Fruit fly (Drosophila melanogaster) whole organism, embryonic: ENCODE results near the gene Rbf.
A peak's percentile ranks its signal among the peaks of the same experiment; 100 is the strongest.

ENCODE experiments used
- ATbp ChIP-seq: fragments of 200-800 bp; sonication (Bioruptor generic); optimal IDR thresholded peaks from 2 replicates; lab custom pipeline; 2017; ENCODE audit warnings: missing biosample characterization, mild to moderate bottlenecking, missing genetic modification characterization, missing genetic modification reagents
- Bdp1 ChIP-seq: fragments of 200-800 bp; sonication (Bioruptor generic); optimal IDR thresholded peaks from 3 replicates; lab custom pipeline; 2016; ENCODE audit warnings: missing biosample characterization, missing genetic modification characterization
- Bgb ChIP-seq: fragments of 200-800 bp; sonication (Bioruptor generic); IDR thresholded peaks from 2 replicates; pipeline ENCODE4 v1.3.6; 2022; ENCODE audit warnings: missing biosample characterization, missing genetic modification characterization; ENCODE audit not compliant: partially characterized antibody
- BtbVII ChIP-seq: fragments of 200-800 bp; sonication (Bioruptor generic); optimal IDR thresholded peaks from 3 replicates; lab custom pipeline; 2017; ENCODE audit warnings: missing biosample characterization, mild to moderate bottlenecking, missing genetic modification characterization
- CG10366 ChIP-seq: fragments of 200-800 bp; sonication (Bioruptor generic); IDR thresholded peaks from 2 replicates; pipeline ENCODE4 v1.3.6; 2022; ENCODE audit warnings: missing biosample characterization, missing genetic modification characterization
- CG12071 ChIP-seq: fragments of 200-800 bp; sonication (Bioruptor generic); optimal IDR thresholded peaks from 3 replicates; lab custom pipeline; 2018; ENCODE audit warnings: missing biosample characterization, mild to moderate bottlenecking, missing genetic modification characterization
- CG12155 ChIP-seq: fragments of 200-800 bp; sonication (Bioruptor generic); optimal IDR thresholded peaks from 3 replicates; lab custom pipeline; 2016; ENCODE audit warnings: missing biosample characterization, missing genetic modification characterization
- CG12299 ChIP-seq: fragments of 200-800 bp; sonication (Bioruptor generic); optimal IDR thresholded peaks from 2 replicates; lab custom pipeline; 2018; ENCODE audit warnings: missing biosample characterization, mild to moderate bottlenecking, missing genetic modification characterization
- CG13624 ChIP-seq: fragments of 200-800 bp; sonication (Bioruptor generic); optimal IDR thresholded peaks from 2 replicates; lab custom pipeline; 2016; ENCODE audit warnings: missing biosample characterization, missing genetic modification characterization
- CG15601 ChIP-seq: fragments of 200-800 bp; sonication (Bioruptor generic); optimal IDR thresholded peaks from 3 replicates; lab custom pipeline; 2019; ENCODE audit warnings: missing biosample characterization, mild to moderate bottlenecking, missing genetic modification characterization, moderate library complexity
- CG1603 ChIP-seq: fragments of 200-800 bp; sonication (Bioruptor generic); optimal IDR thresholded peaks from 2 replicates; lab custom pipeline; 2019; ENCODE audit warnings: missing biosample characterization, mild to moderate bottlenecking, missing genetic modification characterization, moderate library complexity
- CG16863 ChIP-seq: fragments of 200-800 bp; sonication (Bioruptor generic); optimal IDR thresholded peaks from 3 replicates; lab custom pipeline; 2016; ENCODE audit warnings: missing biosample characterization, missing genetic modification characterization
- CG17328 ChIP-seq: fragments of 200-800 bp; sonication (Bioruptor generic); IDR thresholded peaks from 2 replicates; pipeline ENCODE4 v1.3.6; 2022; ENCODE audit warnings: missing biosample characterization, missing genetic modification characterization
- CG2120 ChIP-seq: fragments of 200-800 bp; sonication (Bioruptor generic); optimal IDR thresholded peaks from 3 replicates; lab custom pipeline; 2016; ENCODE audit warnings: missing biosample characterization, missing genetic modification characterization
- CG3281 ChIP-seq: fragments of 200-800 bp; sonication (Bioruptor generic); optimal IDR thresholded peaks from 3 replicates; lab custom pipeline; 2017; ENCODE audit warnings: missing biosample characterization, mild to moderate bottlenecking, missing genetic modification characterization
- CG6689 ChIP-seq: fragments of 200-800 bp; sonication (Bioruptor generic); IDR thresholded peaks from 2 replicates; pipeline ENCODE4 v1.3.6; 2022; ENCODE audit warnings: missing biosample characterization, missing genetic modification characterization
- CG7987 ChIP-seq: fragments of 200-800 bp; sonication (Bioruptor generic); optimal IDR thresholded peaks from 2 replicates; lab custom pipeline; 2018; ENCODE audit warnings: missing biosample characterization, mild to moderate bottlenecking, missing genetic modification characterization, moderate library complexity
- CG8290 ChIP-seq, 3 experiments: fragments of 200-800 bp; sonication (Bioruptor generic); optimal IDR thresholded peaks; 2 replicates each; lab custom pipeline; 2016 to 2019; ENCODE audit warnings: missing biosample characterization in 3 of 3, missing genetic modification characterization in 3 of 3, mild to moderate bottlenecking in 2 of 3, moderate library complexity in 1 of 3
- CG8944 ChIP-seq: fragments of 200-800 bp; sonication (Bioruptor generic); optimal IDR thresholded peaks from 3 replicates; lab custom pipeline; 2016; ENCODE audit warnings: missing biosample characterization, missing genetic modification characterization
- CG9609 ChIP-seq: fragments of 200-800 bp; sonication (Bioruptor generic); optimal IDR thresholded peaks from 3 replicates; lab custom pipeline; 2016; ENCODE audit warnings: missing biosample characterization, missing genetic modification characterization
- CG9817 ChIP-seq: fragments of 200-800 bp; sonication (Bioruptor generic); optimal IDR thresholded peaks from 2 replicates; lab custom pipeline; 2018; ENCODE audit warnings: missing biosample characterization, mild to moderate bottlenecking, missing genetic modification characterization, moderate library complexity
- CkIIα-i1 ChIP-seq: fragments of 200-800 bp; sonication (Bioruptor generic); IDR thresholded peaks from 2 replicates; pipeline ENCODE4 v1.3.6; 2022; ENCODE audit warnings: missing biosample characterization, missing genetic modification characterization
- D ChIP-seq, 2 experiments: fragments of 200-800 bp in 1 of 2; fragments of >200 bp in 1 of 2; sonication (Bioruptor generic) in 1 of 2; optimal IDR thresholded peaks; 2 replicates in 1 of 2; 3 replicates in 1 of 2; lab custom pipeline; 2017; ENCODE audit warnings: mild to moderate bottlenecking in 1 of 2, missing biosample characterization in 1 of 2, missing genetic modification characterization in 1 of 2, missing genetic modification reagents in 1 of 2
- Dip3 ChIP-seq: fragments of 200-800 bp; sonication (Bioruptor generic); optimal IDR thresholded peaks from 3 replicates; lab custom pipeline; 2016; ENCODE audit warnings: missing biosample characterization, missing genetic modification characterization
- Ets65A ChIP-seq: fragments of 200-800 bp; sonication (Bioruptor generic); peaks from one replicate; lab custom pipeline; 2016; ENCODE audit warnings: missing biosample characterization, missing genetic modification characterization
- Lim3 ChIP-seq: fragments of 200-800 bp; sonication (Bioruptor generic); IDR thresholded peaks from 2 replicates; pipeline ENCODE4 v1.3.6; 2022; ENCODE audit warnings: missing biosample characterization, missing genetic modification characterization
- NC2β ChIP-seq: fragments of 200-800 bp; sonication (Bioruptor generic); optimal IDR thresholded peaks from 2 replicates; lab custom pipeline; 2016; ENCODE audit warnings: missing biosample characterization, missing genetic modification characterization
- Nf-YA ChIP-seq: fragments of 200-800 bp; sonication (Bioruptor generic); IDR thresholded peaks from 2 replicates; pipeline ENCODE4 v1.3.6; 2022; ENCODE audit warnings: missing biosample characterization, missing genetic modification characterization
- ara ChIP-seq: fragments of 200-800 bp; sonication (Bioruptor generic); IDR thresholded peaks from 2 replicates; pipeline ENCODE4 v1.3.6; 2022; ENCODE audit warnings: missing biosample characterization, missing genetic modification characterization
- az2 ChIP-seq: fragments of 200-800 bp; sonication (Bioruptor generic); optimal IDR thresholded peaks from 3 replicates; lab custom pipeline; 2016; ENCODE audit warnings: missing biosample characterization, missing genetic modification characterization
- chm ChIP-seq: fragments of 200-800 bp; sonication (Bioruptor generic); IDR thresholded peaks from 2 replicates; pipeline ENCODE4 v1.3.6; 2022; ENCODE audit warnings: missing biosample characterization, missing genetic modification characterization
- crol ChIP-seq: fragments of 200-800 bp; sonication (Bioruptor generic); IDR thresholded peaks from 2 replicates; pipeline ENCODE4 v1.3.6; 2022; ENCODE audit warnings: missing biosample characterization, missing genetic modification characterization
- danr ChIP-seq: fragments of 200-800 bp; sonication (Bioruptor generic); IDR thresholded peaks from 2 replicates; pipeline ENCODE4 v1.3.6; 2022; ENCODE audit warnings: missing biosample characterization, missing genetic modification characterization
- ewg ChIP-seq: fragments of 200-800 bp; sonication (Bioruptor generic); optimal IDR thresholded peaks from 3 replicates; lab custom pipeline; 2017; ENCODE audit warnings: mild to moderate bottlenecking, missing biosample characterization, missing genetic modification reagents, missing genetic modification characterization
- exex ChIP-seq: fragments of 200-800 bp; sonication (Bioruptor generic); optimal IDR thresholded peaks from 4 replicates; lab custom pipeline; 2018; ENCODE audit warnings: missing biosample characterization, mild to moderate bottlenecking, missing genetic modification characterization, moderate library complexity
- mirr ChIP-seq: fragments of 200-800 bp; sonication (Bioruptor generic); optimal IDR thresholded peaks from 3 replicates; lab custom pipeline; 2018; ENCODE audit warnings: missing biosample characterization, mild to moderate bottlenecking, missing genetic modification characterization
- nerfin-1 ChIP-seq: fragments of 200-800 bp; sonication (Bioruptor generic); optimal IDR thresholded peaks from 3 replicates; lab custom pipeline; 2019; ENCODE audit warnings: missing biosample characterization, mild to moderate bottlenecking, missing genetic modification characterization, moderate library complexity
- nom ChIP-seq: fragments of 200-800 bp; sonication (Bioruptor generic); optimal IDR thresholded peaks from 2 replicates; lab custom pipeline; 2017; ENCODE audit warnings: missing biosample characterization, missing genetic modification characterization, mild to moderate bottlenecking, moderate library complexity, missing genetic modification reagents
- onecut ChIP-seq: fragments of 200-800 bp; sonication (Bioruptor generic); IDR thresholded peaks from 2 replicates; pipeline ENCODE4 v1.3.6; 2022; ENCODE audit warnings: missing biosample characterization, missing genetic modification characterization
- pros ChIP-seq: fragments of 200-800 bp; sonication (Bioruptor generic); optimal IDR thresholded peaks from 3 replicates; lab custom pipeline; 2019; ENCODE audit warnings: missing biosample characterization, mild to moderate bottlenecking, missing genetic modification characterization, moderate library complexity
- sens ChIP-seq: fragments of 200-800 bp; sonication (Bioruptor generic); peaks from one replicate; lab custom pipeline; 2016; ENCODE audit warnings: missing biosample characterization, missing genetic modification characterization
- slou ChIP-seq: fragments of 200-800 bp; sonication (Bioruptor generic); optimal IDR thresholded peaks from 3 replicates; lab custom pipeline; 2016; ENCODE audit warnings: missing biosample characterization, missing genetic modification characterization
- ssp ChIP-seq: fragments of 200-800 bp; sonication (Bioruptor generic); IDR thresholded peaks from 2 replicates; pipeline ENCODE4 v1.3.6; 2022; ENCODE audit warnings: missing biosample characterization, missing genetic modification characterization
- tup ChIP-seq: fragments of 200-800 bp; sonication (Bioruptor generic); optimal IDR thresholded peaks from 2 replicates; lab custom pipeline; 2016; ENCODE audit warnings: missing biosample characterization, mild to moderate bottlenecking, missing genetic modification characterization, moderate library complexity
- unc-4 ChIP-seq: fragments of 200-800 bp; sonication (Bioruptor generic); IDR thresholded peaks from 2 replicates; pipeline ENCODE4 v1.3.6; 2022; ENCODE audit warnings: missing biosample characterization, missing genetic modification characterization; ENCODE audit not compliant: partially characterized antibody
- vvl ChIP-seq: fragments of 200-800 bp; sonication (Bioruptor generic); IDR thresholded peaks from 2 replicates; pipeline ENCODE4 v1.3.6; 2022; ENCODE audit warnings: missing biosample characterization, missing genetic modification characterization
- wdn ChIP-seq: fragments of 200-800 bp; sonication (Bioruptor generic); IDR thresholded peaks from 2 replicates; pipeline ENCODE4 v1.3.6; 2022; ENCODE audit warnings: missing biosample characterization, missing genetic modification characterization
- wek ChIP-seq: fragments of 200-800 bp; sonication (Bioruptor generic); optimal IDR thresholded peaks from 3 replicates; lab custom pipeline; 2018; ENCODE audit warnings: missing biosample characterization, mild to moderate bottlenecking, missing genetic modification characterization, moderate library complexity
- z ChIP-seq: fragments of 200-800 bp; sonication (Bioruptor generic); IDR thresholded peaks from 3 replicates; pipeline ENCODE4 v1.3.6; 2022; ENCODE audit warnings: missing biosample characterization, missing genetic modification characterization

Gene Rbf

DNA sequence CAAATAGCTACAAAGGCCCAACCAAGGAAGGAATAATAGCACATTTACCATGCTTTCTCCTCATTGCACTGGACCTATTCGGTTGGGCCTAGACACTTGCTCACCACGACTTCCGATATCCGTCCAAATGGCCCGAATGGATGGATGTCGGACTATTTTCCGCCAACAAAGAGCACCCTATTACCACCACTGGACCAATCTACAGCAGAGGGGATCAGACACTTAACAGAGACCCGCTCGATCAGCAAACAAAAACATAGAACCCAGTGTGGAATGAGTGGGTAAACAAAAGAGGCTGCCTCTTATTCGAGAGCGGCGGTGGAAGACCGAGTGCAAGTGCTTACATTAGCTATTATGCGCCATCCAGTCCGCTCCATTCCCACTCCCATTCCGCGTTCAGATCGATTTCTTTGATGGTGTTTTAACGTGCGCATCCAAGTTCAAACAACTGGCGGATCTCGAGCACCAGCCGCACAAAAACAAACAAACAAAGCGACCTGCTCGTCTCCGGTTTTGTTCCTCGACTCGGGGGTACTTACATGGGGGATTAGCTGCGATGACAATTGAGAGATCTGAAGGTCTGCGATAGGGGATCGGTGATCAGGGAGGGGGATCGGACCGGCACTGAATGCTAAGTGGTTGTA lies 32.7 kb downstream of the Rbf start (continued):
- TF ChIP-seq CG9817 (no peak), ssp (no peak), CG8944 (no peak), ewg (GFP tag; lab: Kevin White, UChicago) (no peak), Lim3 (GFP tag; lab: Robert Waterston, UW) (no peak), Bgb (GFP tag; lab: Robert Waterston, UW) (no peak), unc-4 (GFP tag; lab: Robert Waterston, UW) (no peak), BtbVII (no peak), CG6689 (GFP tag; lab: Robert Waterston, UW) (no peak), chm (GFP tag; lab: Robert Waterston, UW) (no peak), CG15601 (tag; lab: Kevin White, UChicago) (peak; percentile 3), vvl (0 out of 2 replicates have a peak, but pooled peaks have one; percentile 16), Ets65A (no peak), CG8290 (GFP tag; optimal IDR thresholded peaks at IDR 0.05; lab: Kevin White, UChicago) (no peak), CG8290 (tag; optimal IDR thresholded peaks at IDR 0.05; lab: Kevin White, UChicago) (peak in 1 of 2 experiments; percentile 30), pros (GFP tag; lab: Kevin White, UChicago) (peak; percentile 33), nerfin-1 (tag; lab: Kevin White, UChicago) (no peak)

DNA sequence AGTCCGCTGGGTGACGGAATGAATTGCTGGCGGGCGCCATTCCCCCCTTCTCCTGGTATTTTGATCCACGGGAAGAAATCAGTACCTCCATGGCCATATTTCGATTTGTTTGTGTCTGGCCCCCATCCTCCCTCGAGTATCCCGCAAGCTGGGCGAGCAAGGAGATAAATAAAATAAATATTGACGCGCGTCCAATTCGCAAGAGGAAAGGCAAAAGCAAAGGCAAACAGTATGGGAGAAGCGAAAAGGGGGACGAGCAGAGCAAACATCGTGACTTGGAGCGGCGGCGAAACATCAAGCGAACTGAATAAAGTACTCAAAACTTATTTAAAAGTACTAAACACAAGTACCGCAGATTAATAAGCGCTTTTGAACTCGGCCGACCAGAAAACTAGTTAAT lies 33.4 kb downstream of the Rbf start:
- TF ChIP-seq CG13624, result no peak
- TF ChIP-seq CG2120, result peak; percentile 5
- no peak for TF ChIP-seq CG17328 (GFP tag; lab: Robert Waterston, UW)
- TF ChIP-seq CG12071, result peak; percentile 11
- TF ChIP-seq wdn (GFP tag; lab: Robert Waterston, UW), result no peak
- TF ChIP-seq CG16863, result no peak
- no peak for TF ChIP-seq Dip3
- no peak for TF ChIP-seq CG8290 (GFP tag; optimal IDR thresholded peaks at IDR 0.05; lab: Kevin White, UChicago)
- TF ChIP-seq CG8290 (tag; optimal IDR thresholded peaks at IDR 0.05; lab: Kevin White, UChicago), result peak in 1 of 2 experiments; percentile 10
- no peak for TF ChIP-seq ara (GFP tag; lab: Robert Waterston, UW)
- peak; percentile 17 for TF ChIP-seq CG1603 (tag; lab: Kevin White, UChicago)
- no peak for TF ChIP-seq Bdp1 (GFP tag; lab: Kevin White, UChicago)
- TF ChIP-seq tup, result no peak
- peak; percentile 64 for TF ChIP-seq ATbp (GFP tag; lab: Kevin White, UChicago)
- TF ChIP-seq CG10366 (GFP tag; lab: Robert Waterston, UW), result no peak
- no peak for TF ChIP-seq CG12155
- TF ChIP-seq crol (GFP tag; lab: Robert Waterston, UW), result peak; percentile 15; the same call in 1 of the 2 replicates
- TF ChIP-seq onecut (GFP tag; lab: Robert Waterston, UW), result no peak
- TF ChIP-seq nom, result peak; percentile 60
- TF ChIP-seq az2 (GFP tag; lab: Kevin White, UChicago), result no peak
- TF ChIP-seq sens, result peak; percentile 66
- no peak for TF ChIP-seq danr (GFP tag; lab: Robert Waterston, UW)
- TF ChIP-seq CG3281 (GFP tag; lab: Kevin White, UChicago), result peak; percentile 29
- no peak for TF ChIP-seq Nf-YA (GFP tag; lab: Robert Waterston, UW)
- peak; percentile 33 for TF ChIP-seq wek (GFP tag; lab: Kevin White, UChicago)
- TF ChIP-seq CG12299, result no peak
- TF ChIP-seq NC2β (GFP tag; lab: Kevin White, UChicago), result no peak
- no peak for TF ChIP-seq exex (tag; lab: Kevin White, UChicago)
- no peak for TF ChIP-seq CkIIα-i1 (GFP tag; lab: Robert Waterston, UW)
- TF ChIP-seq D (optimal IDR thresholded peaks at IDR 0.05; lab: Kevin White, UChicago), result no peak
- TF ChIP-seq D (GFP tag; optimal IDR thresholded peaks at IDR 0.05; lab: Kevin White, UChicago), result no peak
- TF ChIP-seq CG9609 (GFP tag; lab: Kevin White, UChicago), result no peak
- no peak for TF ChIP-seq mirr
- peak; percentile 11 for TF ChIP-seq CG7987
- no peak for TF ChIP-seq slou (GFP tag; lab: Kevin White, UChicago)
- 0 out of 3 replicates have a peak, but pooled peaks have one; percentile 11 for TF ChIP-seq z (GFP tag; lab: Robert Waterston, UW)
